Fruit fly (Drosophila melanogaster): ENCODE results near the gene Peritrophin-15a.

DNA sequence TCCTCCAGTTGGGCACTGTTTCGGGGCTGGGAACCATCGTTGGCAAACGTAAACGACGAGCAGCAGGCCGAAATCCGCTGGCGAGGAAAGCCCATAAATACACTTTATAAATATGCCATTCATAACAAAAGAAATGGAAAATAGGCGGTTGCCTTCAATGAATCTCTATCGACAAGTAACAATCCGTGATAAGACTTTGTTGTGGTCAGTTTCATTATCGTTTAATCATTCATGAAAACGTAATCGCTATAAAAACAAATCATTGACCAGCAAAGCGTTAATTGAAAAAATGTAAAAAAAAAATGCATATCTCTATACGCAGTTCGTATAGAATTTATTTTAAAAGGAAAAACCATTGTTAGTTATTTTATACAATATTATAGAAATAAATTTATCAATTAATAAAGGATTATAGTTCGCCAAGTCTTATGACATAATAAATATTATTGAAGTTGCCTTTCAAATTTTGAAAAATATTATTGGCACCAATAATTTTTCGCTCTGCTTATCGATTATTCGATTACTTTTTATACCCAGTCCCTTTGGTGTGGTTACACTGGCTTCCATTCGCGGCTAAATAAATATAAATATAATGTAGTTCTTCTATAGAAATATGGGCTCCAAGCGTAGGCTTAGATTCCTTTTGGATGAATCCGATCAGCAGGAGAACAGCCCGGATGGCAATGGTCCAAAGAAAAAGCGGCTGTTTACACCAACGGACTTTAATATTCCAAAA, 4.1 kb upstream of the Peritrophin-15a start, which contains the start of gene CG31898:
- TF ChIP-seq OdsH (GFP tag; optimal IDR thresholded peaks at IDR 0.05) (no peak), psq (GFP tag; optimal IDR thresholded peaks at IDR 0.05) (no peak), sv (GFP tag; optimal IDR thresholded peaks at IDR 0.05) (no peak), Rel (GFP tag; optimal IDR thresholded peaks at IDR 0.05) (no peak), Rel (tag; optimal IDR thresholded peaks at IDR 0.05) (no peak), h (GFP tag; optimal IDR thresholded peaks at IDR 0.05) (no peak), Sp1 (GFP tag; optimal IDR thresholded peaks at IDR 0.05) (no peak), Dfd (GFP tag; optimal IDR thresholded peaks at IDR 0.05) (no peak), Abd-B (GFP tag; optimal IDR thresholded peaks at IDR 0.05) (no peak), Dif (GFP tag; optimal IDR thresholded peaks at IDR 0.05; ENCODE audit: partially characterized antibody) (no peak), pan (optimal IDR thresholded peaks at IDR 0.05) (no peak)

Measured in whole organism, wandering third instar larva.